Worm (Caenorhabditis elegans) whole organism, late embryonic: ENCODE measurements around the gene osm-7.

Experiments used
- pax-1 ChIP-seq: fragments of 150-350 bp; optimal IDR thresholded peaks from 2 replicates; lab custom pipeline; 2014; ENCODE audit warnings: missing biosample characterization, missing genetic modification characterization
- pha-4 ChIP-seq: fragments of 150-350 bp; optimal IDR thresholded peaks from 2 replicates; lab custom pipeline; 2018; ENCODE audit warnings: missing biosample characterization, missing genetic modification reagents, missing genetic modification characterization

DNA sequence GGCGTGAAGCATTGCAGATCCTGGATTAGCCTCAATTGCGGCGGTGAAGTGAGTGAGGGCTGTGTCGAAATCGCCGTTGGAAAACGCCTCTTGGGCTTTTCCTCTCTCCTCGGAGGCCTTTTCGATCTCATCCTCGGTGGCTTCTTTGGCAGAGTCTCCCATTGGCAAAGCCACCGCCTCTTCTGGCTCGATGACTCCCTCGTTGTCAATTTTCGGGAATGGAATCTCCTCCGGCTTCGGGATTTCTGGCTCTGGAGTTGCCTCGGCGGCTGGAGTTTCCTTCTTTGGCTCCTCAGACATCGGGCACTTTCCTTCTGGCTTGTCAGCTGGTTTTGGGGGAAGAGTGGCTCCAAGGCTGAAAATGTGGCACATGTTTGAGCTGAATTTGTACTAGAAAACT is 45.7 kb downstream of the osm-7 start:
- TF ChIP-seq pax-1 (tag; lab: Kevin White, UChicago) = no peak
- no peak for TF ChIP-seq pha-4 (tag; lab: Kevin White, UChicago)
